Worm (Caenorhabditis elegans) whole organism, dauer: ENCODE measurements around the gene C33G3.6.

Experiments
- unc-62 ChIP-seq: sonication (generic microtip); optimal IDR thresholded peaks from 2 replicates; lab custom pipeline; 2017; ENCODE audit warnings: missing biosample characterization, missing genetic modification reagents, missing genetic modification characterization

The C33G3.6 gene

DNA sequence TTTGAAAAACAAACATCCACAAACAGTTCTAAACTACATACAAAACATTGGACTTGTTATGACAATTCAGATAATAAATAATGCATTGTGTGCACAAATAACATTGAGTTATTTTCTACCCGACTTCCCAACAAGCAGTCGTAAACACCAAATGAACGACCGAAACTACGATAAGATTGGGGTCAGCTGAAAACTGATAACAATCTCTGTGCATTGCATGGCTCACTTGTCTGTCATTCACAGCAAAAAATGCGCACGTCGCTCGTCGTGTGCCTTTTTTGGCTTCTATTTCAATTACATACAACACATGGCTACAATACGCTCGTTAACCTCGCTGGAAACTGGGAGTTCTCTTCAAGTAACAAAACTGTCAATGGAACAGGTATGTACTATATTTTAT, 13.2 kb downstream of the C33G3.6 start, which contains the start of gene C33G3.4:
Gene C33G3.4, plus strand, starts transcription at position 213 of the 400 bp plus-strand sequence.
- TF ChIP-seq unc-62 (GFP tag; lab: Kevin White, UChicago), result no peak

DNA sequence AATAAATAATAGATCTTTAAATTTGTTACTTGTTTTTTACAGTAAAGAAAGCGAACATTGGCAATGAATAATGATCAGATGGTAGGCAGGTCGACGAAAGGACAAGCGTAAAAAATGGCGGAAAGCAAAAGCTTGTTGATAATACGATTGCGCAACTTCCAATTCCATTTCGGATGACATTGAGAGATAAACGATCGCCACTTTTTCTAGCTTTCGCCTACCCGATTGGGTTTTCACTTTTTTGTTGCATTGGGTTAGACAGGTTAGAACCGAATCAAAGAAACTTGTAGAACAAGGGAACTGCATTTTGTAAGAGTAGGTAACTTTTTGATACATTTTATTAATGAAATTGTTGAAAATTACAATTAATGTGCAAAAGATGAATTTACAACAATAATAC, 14.6 kb downstream of the C33G3.6 start:
- TF ChIP-seq unc-62 (GFP tag; lab: Kevin White, UChicago), result no peak

DNA sequence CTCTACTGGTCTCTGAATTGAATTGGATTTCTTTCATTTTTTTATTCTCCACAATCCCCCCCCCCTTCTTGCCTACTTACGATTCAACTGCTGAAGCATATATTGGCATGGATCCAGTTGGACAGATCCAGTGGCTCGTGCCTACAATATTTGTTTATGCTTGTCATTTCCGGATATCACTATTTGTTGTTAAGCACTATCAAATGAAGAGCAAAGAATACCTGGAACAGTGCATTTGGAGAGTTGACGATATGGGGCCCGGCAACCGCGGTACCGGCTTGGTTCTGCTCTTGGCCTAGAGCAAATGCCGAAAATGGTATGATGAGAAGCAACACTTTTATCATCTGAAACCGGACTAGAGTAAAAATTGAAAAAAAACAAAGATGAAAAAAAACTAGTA, 16.5 kb downstream of the C33G3.6 start, which contains the start of gene lgc-21:
Gene lgc-21, minus strand, starts transcription at position 344 of the 400 bp plus-strand sequence.
- TF ChIP-seq unc-62 (GFP tag; lab: Kevin White, UChicago), result no peak

DNA sequence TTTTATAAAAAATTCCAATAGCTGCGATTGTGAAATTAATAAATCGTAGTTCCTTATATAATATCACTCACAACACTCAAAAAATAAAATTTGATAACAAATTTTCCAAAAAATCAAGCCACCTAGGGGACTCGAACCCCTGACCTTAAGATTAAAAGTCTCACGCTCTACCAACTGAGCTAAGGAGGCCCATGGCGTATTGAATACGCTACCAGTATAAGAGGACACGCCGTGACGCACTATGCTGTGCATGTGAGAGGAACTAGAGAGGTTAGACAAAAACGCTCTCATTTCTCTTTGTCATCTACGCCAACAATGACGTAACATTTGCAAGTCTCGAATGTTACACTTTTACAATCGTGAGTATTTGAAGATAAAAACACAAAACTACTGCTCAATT, 20.3 kb downstream of the C33G3.6 start:
- TF ChIP-seq unc-62 (GFP tag; lab: Kevin White, UChicago), result no peak

DNA sequence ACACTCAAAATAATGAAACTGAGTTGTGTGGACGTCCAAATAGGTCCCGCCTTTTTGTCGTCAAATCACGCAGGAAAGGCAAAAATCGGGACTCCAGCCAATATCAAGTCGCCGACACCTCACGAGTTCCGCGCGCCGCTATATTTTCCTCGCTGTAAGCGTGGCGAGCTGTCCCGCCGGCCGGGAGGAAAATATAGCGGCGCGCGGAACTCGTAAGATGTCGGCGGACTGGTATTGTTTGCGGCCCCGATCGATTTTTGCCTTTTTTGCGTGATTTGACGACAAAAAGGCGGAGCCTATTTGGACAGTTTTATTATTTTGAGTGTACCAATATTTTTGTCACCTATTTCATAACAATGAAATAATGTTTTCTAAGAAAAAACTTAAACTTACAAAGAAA, 21.4 kb downstream of the C33G3.6 start:
- TF ChIP-seq unc-62 (GFP tag; lab: Kevin White, UChicago), result no peak

DNA sequence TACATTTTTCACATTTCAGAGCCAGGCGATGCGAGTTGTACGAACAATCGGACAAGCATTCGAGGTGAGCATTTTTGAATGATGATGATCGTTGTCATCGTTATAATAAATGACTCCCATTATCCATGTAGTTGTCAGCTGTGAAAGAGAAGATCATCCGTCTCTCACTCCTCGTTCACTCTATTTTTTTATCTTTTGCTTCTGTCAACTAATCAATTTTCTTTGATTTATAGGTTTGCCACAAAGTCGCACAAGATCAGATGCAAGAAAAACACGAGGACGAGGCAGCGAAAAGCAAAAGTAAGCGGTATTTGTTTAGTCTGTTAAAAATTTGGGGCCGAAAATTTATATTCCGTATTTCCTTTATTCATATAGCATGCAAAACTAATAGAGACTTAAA, 27.6 kb downstream of the C33G3.6 start:
- TF ChIP-seq unc-62 (GFP tag; lab: Kevin White, UChicago), result no peak

DNA sequence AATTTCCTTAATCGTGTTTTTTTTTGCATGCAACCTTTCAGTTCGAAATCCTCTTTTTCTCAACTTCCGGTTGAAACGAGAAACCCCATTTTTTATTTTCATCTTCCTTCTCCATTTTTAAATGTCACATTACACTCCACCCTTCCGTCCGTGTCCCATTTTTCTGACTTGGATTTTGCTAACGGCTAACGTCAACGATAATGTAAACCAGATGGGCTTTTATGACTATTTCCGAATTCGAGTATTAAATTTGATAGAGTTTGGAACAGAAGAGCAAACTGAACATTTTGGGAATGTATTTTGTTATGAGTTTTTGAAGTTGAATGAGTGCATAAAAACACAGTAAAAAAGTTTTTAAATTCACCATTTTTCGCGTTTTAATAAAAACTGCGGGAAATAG, 28.4 kb downstream of the C33G3.6 start:
- TF ChIP-seq unc-62 (GFP tag; lab: Kevin White, UChicago), result no peak

DNA sequence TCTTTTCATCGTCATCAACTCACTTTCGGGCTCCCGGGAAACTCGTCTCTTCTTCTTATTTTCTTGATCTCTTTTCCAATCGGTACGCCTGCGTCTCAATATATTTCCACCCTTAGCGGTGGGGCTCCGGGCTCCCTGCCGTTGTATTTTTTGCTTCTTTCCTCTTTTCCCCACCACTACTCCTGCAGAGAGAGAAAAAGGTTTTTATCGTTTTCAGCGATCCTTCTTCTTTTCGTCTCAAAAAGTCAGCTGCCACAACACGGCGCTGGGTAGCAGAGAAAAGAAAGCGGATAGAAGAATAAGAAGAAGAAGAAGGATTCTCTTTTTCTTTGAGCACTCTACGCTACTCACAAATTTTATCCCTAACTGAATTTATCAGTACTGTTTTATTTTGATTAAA, 29.3 kb downstream of the C33G3.6 start:
- no peak for TF ChIP-seq unc-62 (GFP tag; lab: Kevin White, UChicago)

DNA sequence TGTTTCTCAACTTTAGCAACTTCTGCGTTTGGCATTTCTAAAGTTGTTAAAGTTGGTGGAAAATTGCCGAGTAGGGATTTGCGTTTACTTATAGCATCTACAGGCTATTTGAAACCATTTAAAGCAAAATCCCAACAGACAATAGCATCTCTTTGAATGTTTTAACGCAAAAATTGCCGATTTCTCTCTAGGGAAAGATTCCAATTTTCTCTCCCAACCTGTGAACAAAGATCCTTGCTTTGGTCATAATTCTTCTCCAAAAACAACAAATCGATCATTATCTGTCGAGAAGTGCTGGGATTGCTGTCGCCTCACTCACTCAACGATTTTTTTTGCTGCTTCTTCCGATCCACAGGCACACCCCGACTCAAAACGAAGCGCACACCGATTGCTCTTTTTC, 30.4 kb downstream of the C33G3.6 start:
- TF ChIP-seq unc-62 (GFP tag; lab: Kevin White, UChicago), result no peak

DNA sequence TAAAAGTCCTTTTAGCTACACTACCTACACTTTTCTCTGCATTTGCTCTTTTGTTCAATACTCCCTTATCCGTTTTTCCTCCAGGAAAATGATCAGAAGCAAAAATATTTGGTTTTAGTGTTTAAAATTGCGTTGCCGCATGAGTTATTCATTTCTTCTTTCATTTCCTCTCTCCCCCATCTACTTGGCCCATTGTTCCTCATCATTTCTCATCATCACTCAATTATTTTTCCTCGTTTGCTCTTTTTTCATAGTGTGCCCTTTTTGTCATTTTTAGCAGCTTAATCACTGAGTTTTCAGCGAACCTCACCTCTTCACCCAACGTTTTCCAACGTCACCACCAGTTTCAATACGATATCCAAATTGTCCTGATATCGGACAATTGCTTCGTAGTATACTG, 34.9 kb downstream of the C33G3.6 start, which contains the start of gene dyc-1:
Gene dyc-1, plus strand, starts transcription at position 301 of the 400 bp plus-strand sequence.
- no peak for TF ChIP-seq unc-62 (GFP tag; lab: Kevin White, UChicago)

DNA sequence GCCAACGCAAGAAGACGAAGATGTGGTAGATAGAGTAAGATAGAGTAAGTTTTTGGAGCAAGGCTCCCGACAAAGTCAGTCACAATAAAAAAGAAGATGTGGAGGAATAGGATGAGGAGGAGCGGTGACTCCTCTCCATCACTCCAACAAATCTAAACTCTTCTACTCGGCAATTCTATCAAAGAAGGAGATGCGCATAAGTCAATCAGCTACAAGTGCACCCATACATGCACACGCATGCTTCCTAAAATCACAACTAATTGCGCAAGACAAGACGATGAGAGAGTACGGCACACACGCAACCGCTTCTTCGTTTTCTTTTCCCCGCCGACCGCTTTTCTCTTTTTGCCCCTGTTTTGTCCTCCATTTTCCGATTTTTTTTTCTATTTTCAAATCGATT, 36.5 kb downstream of the C33G3.6 start:
- no peak for TF ChIP-seq unc-62 (GFP tag; lab: Kevin White, UChicago)

DNA sequence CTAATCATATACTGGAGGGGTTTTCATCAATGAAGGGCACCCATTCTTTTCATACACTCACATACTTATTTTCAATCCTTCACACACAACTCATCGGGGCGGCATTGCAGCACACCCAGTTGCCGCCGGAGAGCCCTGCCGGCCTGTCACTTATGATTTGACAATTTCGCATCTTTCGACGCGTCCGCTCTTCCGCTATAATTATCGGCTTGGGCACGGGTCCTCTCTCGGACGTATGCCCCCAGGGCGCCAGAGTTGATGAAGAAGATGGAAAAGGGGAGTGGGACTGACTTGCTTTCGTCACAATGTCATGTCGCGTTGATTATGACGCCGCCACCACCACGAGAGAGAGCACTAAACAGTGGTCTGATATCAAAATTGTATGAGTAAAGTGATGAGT, 39.8 kb downstream of the C33G3.6 start:
- no peak for TF ChIP-seq unc-62 (GFP tag; lab: Kevin White, UChicago)

DNA sequence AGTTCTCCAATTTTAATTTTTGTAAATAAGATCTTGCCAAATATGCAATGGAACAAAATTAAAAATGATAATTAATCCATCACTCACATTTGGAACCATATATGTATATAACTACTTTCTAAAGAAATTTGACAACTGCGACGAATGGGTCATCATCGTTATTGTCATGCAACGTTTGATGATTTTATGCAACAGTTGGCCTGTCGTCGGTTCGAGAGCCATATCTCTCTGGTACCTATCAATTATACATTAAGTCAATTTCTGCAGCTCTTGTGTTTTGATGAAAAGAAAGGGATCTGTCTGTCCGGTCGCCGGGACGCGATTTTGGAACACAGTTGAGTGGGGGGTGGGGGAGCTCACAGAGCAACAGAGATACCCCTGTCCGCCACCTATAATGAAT, 44.8 kb downstream of the C33G3.6 start:
- TF ChIP-seq unc-62 (GFP tag; lab: Kevin White, UChicago), result no peak

DNA sequence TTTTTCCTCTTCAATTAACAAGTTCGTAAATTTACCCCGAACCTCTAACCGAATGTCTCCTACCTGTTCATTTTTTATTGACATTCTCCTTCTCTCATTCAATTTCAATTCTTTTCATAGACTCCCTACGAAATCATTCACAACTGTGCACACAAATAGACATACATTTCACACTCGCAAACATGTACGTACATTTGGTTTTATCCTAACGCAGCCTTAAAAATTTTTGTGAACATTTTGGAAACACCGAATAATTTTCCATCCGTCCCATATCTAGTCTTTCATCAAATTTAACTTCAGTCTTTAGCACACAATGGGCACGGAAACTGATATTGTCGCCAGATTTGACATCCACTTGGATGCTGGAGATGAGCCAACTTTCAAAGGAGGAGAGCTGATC, 50.6 kb downstream of the C33G3.6 start, which contains the start of gene arrd-25:
Gene arrd-25, plus strand, starts transcription at position 301 of the 400 bp plus-strand sequence.
- TF ChIP-seq unc-62 (GFP tag; lab: Kevin White, UChicago), result no peak

DNA sequence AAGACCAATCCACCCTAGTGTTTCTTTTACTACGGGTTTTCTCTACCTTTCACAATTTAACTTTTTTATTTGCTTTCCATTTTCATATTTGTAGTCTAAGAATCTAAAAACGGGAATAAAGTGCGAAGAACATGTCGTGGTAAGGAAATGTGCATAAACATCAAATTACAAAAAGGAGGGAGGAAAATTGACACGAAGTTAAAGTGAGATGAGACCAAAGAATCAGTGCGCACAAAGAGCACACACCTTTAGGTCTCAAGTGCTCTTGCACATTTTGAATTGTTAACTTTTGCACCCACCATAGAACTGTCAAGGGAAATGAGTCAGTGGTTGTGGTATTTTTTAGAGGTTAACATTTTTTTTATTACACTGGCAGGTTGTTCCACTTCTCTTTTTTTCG, 53.6 kb downstream of the C33G3.6 start:
- TF ChIP-seq unc-62 (GFP tag; lab: Kevin White, UChicago), result no peak

DNA sequence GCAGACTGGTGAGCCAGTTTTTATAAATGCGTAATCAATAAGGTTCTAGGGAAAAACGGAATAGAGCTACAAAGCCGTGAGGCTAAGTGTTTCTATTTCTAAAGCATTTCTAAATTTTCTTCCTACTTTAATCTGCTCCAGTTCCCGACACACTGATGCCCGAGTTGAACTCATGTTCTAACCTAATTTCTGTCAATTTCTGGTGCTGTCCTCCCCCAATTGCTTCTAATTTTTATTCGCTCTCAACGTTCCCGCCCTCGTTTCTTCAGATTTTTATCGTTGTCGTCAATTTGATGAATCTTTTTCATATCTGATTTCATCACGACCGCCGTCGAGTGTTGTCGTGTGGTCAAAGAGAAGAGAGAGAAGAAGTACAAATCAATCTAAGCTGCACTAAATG, 54.3 kb downstream of the C33G3.6 start:
- no peak for TF ChIP-seq unc-62 (GFP tag; lab: Kevin White, UChicago)
